Fruit fly (Drosophila melanogaster) whole organism: ENCODE results near the gene Lsp1alpha.

Experiments used
- CG8478 ChIP-seq: fragments of >200 bp; optimal IDR thresholded peaks from 2 replicates; lab custom pipeline; 2018; ENCODE audit warnings: inconsistent platforms
- Dll ChIP-seq: fragments of >200 bp; optimal IDR thresholded peaks from 2 replicates; lab custom pipeline; 2017
- EcR ChIP-seq, 2 experiments: fragments of >200 bp; optimal IDR thresholded peaks; 2 replicates each; lab custom pipeline; 2017; ENCODE audit warnings: missing biosample characterization in 2 of 2, missing genetic modification characterization in 2 of 2, missing genetic modification reagents in 2 of 2
- pan ChIP-seq: fragments of >200 bp; optimal IDR thresholded peaks from 2 replicates; lab custom pipeline; 2017
- psq ChIP-seq: fragments of >200 bp; optimal IDR thresholded peaks from 2 replicates; lab custom pipeline; 2017
- usp ChIP-seq: fragments of >200 bp; optimal IDR thresholded peaks from 2 replicates; lab custom pipeline; 2017; ENCODE audit warnings: missing biosample characterization, missing genetic modification characterization, mixed read lengths

DNA sequence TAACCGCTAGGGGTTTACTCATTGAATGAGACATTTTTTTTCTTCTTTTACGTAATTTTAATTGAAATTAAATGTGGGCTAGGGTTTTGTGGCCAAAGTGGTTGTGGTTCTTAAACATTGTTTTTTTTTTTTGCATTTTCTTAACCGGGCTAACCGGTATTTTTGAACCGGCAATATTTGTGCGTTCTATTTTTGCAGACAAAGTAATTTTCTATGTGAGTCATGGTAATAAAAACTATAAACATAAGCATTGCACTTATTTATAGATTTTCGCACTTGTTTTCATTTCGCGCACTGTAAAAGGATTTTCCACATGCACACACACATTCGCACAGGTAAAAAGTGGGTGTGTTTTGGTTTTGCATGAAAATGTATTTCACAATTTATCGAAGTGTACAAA is 27.9 kb upstream of the Lsp1alpha start:
- no peak for TF ChIP-seq CG8478
- no peak for TF ChIP-seq Dll (lab: Kevin White, UChicago)
- no peak for TF ChIP-seq EcR (GFP tag; optimal IDR thresholded peaks at IDR 0.05; lab: Kevin White, UChicago)
- no peak for TF ChIP-seq pan (lab: Kevin White, UChicago)
- TF ChIP-seq usp (GFP tag; lab: Kevin White, UChicago) = no peak
- no peak for TF ChIP-seq psq (lab: Kevin White, UChicago)
